Worm (Caenorhabditis elegans): ENCODE data around the gene C47E8.3.
A peak's percentile ranks its signal among the peaks of the same experiment; 100 is the strongest.

C47E8.3 gene

DNA sequence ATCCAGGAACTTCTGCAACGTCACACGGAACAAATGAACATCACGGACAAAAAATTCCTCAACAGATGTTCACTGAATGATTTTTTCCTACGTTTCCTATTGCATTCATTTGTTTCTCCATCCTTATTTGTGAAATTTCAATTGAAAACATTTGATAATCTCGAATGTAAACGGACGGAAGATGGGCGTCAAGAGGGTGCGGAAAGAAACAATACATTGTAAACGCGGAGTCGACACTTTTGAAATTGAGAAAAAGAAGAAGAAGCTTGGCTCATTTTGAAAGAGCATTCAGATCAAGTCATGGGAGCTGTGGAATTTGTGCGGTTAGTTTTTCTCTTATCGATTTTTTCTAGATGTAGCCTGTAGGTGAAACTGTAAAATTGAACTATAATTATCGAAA lies 17.1 kb upstream of the C47E8.3 start, which contains the start of gene C47E8.9:
Gene C47E8.9, plus strand, starts transcription at position 301 of the 400 bp plus-strand sequence.
- TF ChIP-seq T23F11.4 (GFP tag; optimal IDR thresholded peaks at IDR 0.05) (no peak), ceh-45 (GFP tag; IDR thresholded peaks at IDR 0.05) (no peak), hlh-15 (tag; optimal IDR thresholded peaks at IDR 0.05) (no peak), rnt-1 (tag; optimal IDR thresholded peaks at IDR 0.05) (no peak), ceh-31 (tag; optimal IDR thresholded peaks at IDR 0.05) (no peak), lin-11 (tag; optimal IDR thresholded peaks at IDR 0.05) (no peak), fax-1 (tag; optimal IDR thresholded peaks at IDR 0.05) (no peak), gmeb-2 (tag; optimal IDR thresholded peaks at IDR 0.05) (no peak), tbx-2 (tag; optimal IDR thresholded peaks at IDR 0.05) (no peak), pax-1 (tag; optimal IDR thresholded peaks at IDR 0.05) (no peak), C38D4.7 (GFP tag; optimal IDR thresholded peaks at IDR 0.05) (no peak), ceh-2 (tag; optimal IDR thresholded peaks at IDR 0.05) (no peak), unc-55 (GFP tag; optimal IDR thresholded peaks at IDR 0.05) (no peak), fkh-10 (GFP tag; optimal IDR thresholded peaks at IDR 0.05) (no peak), ahr-1 (tag; optimal IDR thresholded peaks at IDR 0.05) (no peak), K02D7.2 (tag; optimal IDR thresholded peaks at IDR 0.05) (no peak), F13H6.1 (tag; optimal IDR thresholded peaks at IDR 0.05) (no peak), ceh-14 (tag; optimal IDR thresholded peaks at IDR 0.05) (no peak)

DNA sequence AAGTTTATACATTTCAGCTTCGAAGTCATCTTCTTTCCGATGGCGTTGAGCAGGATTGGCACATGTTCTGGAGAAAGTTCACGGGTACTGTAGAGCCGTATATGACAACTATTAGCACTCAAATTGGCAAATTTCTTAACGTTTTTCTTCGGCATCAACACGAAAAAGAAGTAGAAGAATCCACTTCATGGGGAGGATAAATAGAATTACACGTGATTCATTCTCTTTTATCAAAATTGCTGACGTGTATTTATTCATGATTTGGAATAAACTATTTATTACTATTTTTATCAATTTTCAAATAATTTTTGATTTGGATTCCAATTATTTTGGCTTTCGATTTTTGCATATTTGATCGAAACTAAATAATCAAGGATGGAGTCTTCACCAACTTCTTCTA lies 14.4 kb upstream of the C47E8.3 start, which contains the start of gene C47E8.1:
Gene C47E8.1, plus strand, starts transcription at position 301 of the 400 bp plus-strand sequence.
- TF ChIP-seq sox-4 (tag; optimal IDR thresholded peaks at IDR 0.05) (no peak), sox-2 (GFP tag; IDR thresholded peaks at IDR 0.05) (no peak), ceh-48 (tag; optimal IDR thresholded peaks at IDR 0.05) (no peak), unc-55 (GFP tag; optimal IDR thresholded peaks at IDR 0.05) (no peak), ceh-34 (tag; optimal IDR thresholded peaks at IDR 0.05) (no peak), lin-11 (tag; optimal IDR thresholded peaks at IDR 0.05) (no peak), mec-3 (tag; optimal IDR thresholded peaks at IDR 0.05; ENCODE audit: borderline replicate concordance) (no peak), fkh-10 (GFP tag; optimal IDR thresholded peaks at IDR 0.05) (no peak), ceh-2 (tag; optimal IDR thresholded peaks at IDR 0.05) (no peak), hlh-15 (tag; optimal IDR thresholded peaks at IDR 0.05) (no peak), ceh-6 (GFP tag; optimal IDR thresholded peaks at IDR 0.05) (no peak), unc-3 (GFP tag; conservative IDR thresholded peaks at IDR 0.05) (no peak), unc-3 (tag; optimal IDR thresholded peaks at IDR 0.05) (no peak), K09A11.1 (tag; optimal IDR thresholded peaks at IDR 0.05; ENCODE audit: insufficient read depth) (no peak), ceh-9 (tag; optimal IDR thresholded peaks at IDR 0.05) (no peak)

- peak; percentile 81 for TF ChIP-seq nfya-1 (tag; optimal IDR thresholded peaks at IDR 0.05)
- no peak for TF ChIP-seq ceh-24 (tag; optimal IDR thresholded peaks at IDR 0.05)
- TF ChIP-seq elt-2 (tag; optimal IDR thresholded peaks at IDR 0.05), result no peak
Observed at ce11 chrV:14678298-14678697, 1.8 kb upstream of the C47E8.3 start.

DNA sequence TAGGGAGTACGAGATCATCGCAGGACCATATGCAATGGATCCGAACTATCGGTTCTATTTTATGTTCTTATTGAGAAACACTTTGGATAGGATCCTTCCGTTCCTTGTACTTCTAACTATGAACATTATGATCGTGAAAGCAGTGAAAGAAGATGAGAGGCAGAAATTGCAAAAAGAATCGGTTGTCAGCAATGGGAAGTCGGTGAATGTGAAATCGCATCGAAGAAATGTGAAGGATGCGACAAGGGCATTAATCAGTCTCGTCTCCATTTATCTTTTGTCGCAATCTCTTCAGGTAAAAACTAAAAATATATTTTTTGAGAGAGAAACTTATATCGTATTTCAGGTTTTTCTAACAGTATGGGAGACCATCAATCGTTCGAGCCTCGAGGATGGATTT lies 2.8 kb downstream of the C47E8.3 start:
- TF ChIP-seq ceh-18 (tag; optimal IDR thresholded peaks at IDR 0.05) (no peak), ztf-16 (tag; optimal IDR thresholded peaks at IDR 0.05) (no peak), ceh-30 (tag; optimal IDR thresholded peaks at IDR 0.05) (no peak), fkh-6 (tag; optimal IDR thresholded peaks at IDR 0.05) (no peak), ref-2 (tag; optimal IDR thresholded peaks at IDR 0.05) (no peak), mec-3 (tag; optimal IDR thresholded peaks at IDR 0.05; ENCODE audit: borderline replicate concordance) (no peak), dve-1 (tag; optimal IDR thresholded peaks at IDR 0.05) (no peak), lim-6 (tag; optimal IDR thresholded peaks at IDR 0.05) (no peak), nfya-1 (tag; optimal IDR thresholded peaks at IDR 0.05) (no peak), hlh-13 (GFP tag; optimal IDR thresholded peaks at IDR 0.05) (no peak), elt-4 (tag; optimal IDR thresholded peaks at IDR 0.05) (no peak)
